Fruit fly (Drosophila melanogaster): ENCODE measurements around the gene CtsK1.
A peak's percentile ranks its signal among the peaks of the same experiment; 100 is the strongest.

The CtsK1 gene

DNA sequence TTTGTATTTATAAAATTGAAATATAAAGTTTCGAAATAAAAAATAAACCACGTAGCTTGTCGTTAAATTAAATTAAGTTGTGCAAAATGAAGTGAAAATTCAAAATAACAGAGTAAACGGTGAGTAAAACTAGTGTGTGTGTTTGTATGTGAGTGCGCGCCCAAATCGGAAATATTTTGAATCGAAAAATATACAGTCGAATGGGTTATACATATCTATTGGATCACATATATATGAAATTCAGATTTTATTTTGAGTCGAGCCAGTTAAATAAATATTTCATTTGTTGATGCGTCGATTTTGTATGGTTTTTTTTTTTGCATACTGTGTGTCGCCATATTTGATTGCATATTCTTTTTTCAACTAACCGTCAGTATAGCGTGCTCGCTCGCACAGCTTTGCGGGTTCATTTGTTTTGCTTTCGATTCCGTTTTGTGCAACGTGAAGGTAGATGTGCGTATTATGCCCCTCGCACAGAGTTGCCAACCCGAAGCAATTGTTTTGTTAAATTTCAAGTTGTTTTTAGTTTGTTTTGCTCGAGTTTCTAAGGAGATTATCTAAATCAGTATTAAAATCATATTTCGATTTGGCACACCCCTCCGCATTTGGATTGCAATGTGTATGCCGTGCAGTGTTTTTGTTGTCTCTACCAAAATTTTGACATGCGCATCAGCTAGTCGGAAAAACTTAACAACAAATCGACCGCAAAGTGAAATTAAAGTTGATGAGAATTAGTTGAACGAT, 9.4 kb downstream of the CtsK1 start (continued):
- TF ChIP-seq CG34422 (GFP tag; IDR thresholded peaks at IDR 0.05) (0 out of 3 replicates have a peak, but pooled peaks have one; percentile 14), Pdp1 (GFP tag; optimal IDR thresholded peaks at IDR 0.05) (peak in 1 of 2 experiments; percentile 44), CG2678 (tag; optimal IDR thresholded peaks at IDR 0.05) (peak; percentile 21), sug (tag; optimal IDR thresholded peaks at IDR 0.05) (peak; percentile 21), D19A (tag; optimal IDR thresholded peaks at IDR 0.05) (no peak), CG32532 (GFP tag; IDR thresholded peaks at IDR 0.05) (0 out of 2 replicates have a peak, but pooled peaks have one; percentile 5), CG7839 (tag; optimal IDR thresholded peaks at IDR 0.05) (peak; percentile 21), phol (tag; optimal IDR thresholded peaks at IDR 0.05) (peak; percentile 98), Sin3A (optimal IDR thresholded peaks at IDR 0.05) (peak; percentile 11), CG7271 (tag; optimal IDR thresholded peaks at IDR 0.05) (no peak), Drgx (GFP tag; IDR thresholded peaks at IDR 0.05) (0 out of 2 replicates have a peak, but pooled peaks have one; percentile 21), CG15479 (GFP tag; optimal IDR thresholded peaks at IDR 0.05) (peak; percentile 68), TFAM (GFP tag; optimal IDR thresholded peaks at IDR 0.05) (no peak), sens-2 (GFP tag; IDR thresholded peaks at IDR 0.05) (no peak), vvl (GFP tag; IDR thresholded peaks at IDR 0.05) (no peak), Neu2 (GFP tag; optimal IDR thresholded peaks at IDR 0.05; ENCODE audit: borderline replicate concordance) (peak; percentile 33), nom (GFP tag; optimal IDR thresholded peaks at IDR 0.05) (peak; percentile 37), pita (GFP tag; optimal IDR thresholded peaks at IDR 0.05) (no peak), CG11504 (tag; optimal IDR thresholded peaks at IDR 0.05) (peak; percentile 6), CG17912 (GFP tag; optimal IDR thresholded peaks at IDR 0.05) (no peak), B-H1 (GFP tag; IDR thresholded peaks at IDR 0.05) (no peak), CG7556 (GFP tag; optimal IDR thresholded peaks at IDR 0.05) (peak; percentile 20), CG15269 (tag; optimal IDR thresholded peaks at IDR 0.05) (peak; percentile 7), prd (optimal IDR thresholded peaks at IDR 0.05) (no peak), prd (GFP tag; IDR thresholded peaks at IDR 0.05) (0 out of 3 replicates have a peak, but pooled peaks have one; percentile 22), trem (tag; optimal IDR thresholded peaks at IDR 0.05) (peak; percentile 65), Sox100B (GFP tag; optimal IDR thresholded peaks at IDR 0.05) (peak; percentile 3), CG17359 (tag; optimal IDR thresholded peaks at IDR 0.05) (peak; percentile 26), CG2116 (GFP tag; optimal IDR thresholded peaks at IDR 0.05) (no peak), CG3281 (GFP tag; optimal IDR thresholded peaks at IDR 0.05) (peak; percentile 27), CG18262 (tag; optimal IDR thresholded peaks at IDR 0.05) (peak; percentile 18)

DNA sequence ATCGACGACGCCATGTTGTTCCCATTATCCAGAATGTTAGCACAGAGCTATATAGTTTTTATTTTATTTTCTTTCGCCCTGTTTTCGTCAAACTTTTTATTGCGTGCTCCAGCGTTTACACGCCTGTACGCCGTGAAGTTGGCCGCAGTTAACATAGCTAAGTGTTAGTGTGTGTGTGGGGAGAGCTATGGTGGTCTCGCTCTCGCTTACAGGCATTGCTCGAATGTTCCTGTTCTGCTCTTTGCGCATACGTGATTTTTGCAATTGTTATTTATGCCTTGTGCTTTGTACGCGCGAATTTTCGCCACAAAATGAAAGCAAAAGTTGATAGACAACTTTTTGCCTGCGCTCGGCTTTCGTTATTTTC, 10.0 kb downstream of the CtsK1 start:
- TF ChIP-seq Mad (GFP tag; optimal IDR thresholded peaks at IDR 0.05) (no peak), CG30403 (GFP tag; optimal IDR thresholded peaks at IDR 0.05) (no peak), Dbx (GFP tag; IDR thresholded peaks at IDR 0.05) (peak; percentile 61; the same call in 2 of the 3 replicates), Bgb (GFP tag; IDR thresholded peaks at IDR 0.05; ENCODE audit: partially characterized antibody) (0 out of 2 replicates have a peak, but pooled peaks have one; percentile 44), CG18011 (GFP tag; optimal IDR thresholded peaks at IDR 0.05) (no peak), Adf1 (GFP tag; IDR thresholded peaks at IDR 0.05) (peak; percentile 44; the same call in 1 of the 2 replicates), CG3838 (GFP tag; optimal IDR thresholded peaks at IDR 0.05) (no peak), NC2α (GFP tag; optimal IDR thresholded peaks at IDR 0.05) (no peak), crc (GFP tag; optimal IDR thresholded peaks at IDR 0.05) (no peak), CG2116 (GFP tag; optimal IDR thresholded peaks at IDR 0.05) (peak; percentile 17), CG13424 (tag; optimal IDR thresholded peaks at IDR 0.05) (no peak), CG3281 (GFP tag; optimal IDR thresholded peaks at IDR 0.05) (no peak), Dip3 (GFP tag; optimal IDR thresholded peaks at IDR 0.05) (no peak), CG4730 (GFP tag; IDR thresholded peaks at IDR 0.05) (no peak), oc (tag; optimal IDR thresholded peaks at IDR 0.05) (peak; percentile 12), sim (GFP tag; IDR thresholded peaks at IDR 0.05) (no peak), zen2 (GFP tag; IDR thresholded peaks at IDR 0.05; ENCODE audit: partially characterized antibody) (no peak), pnt (GFP tag; optimal IDR thresholded peaks at IDR 0.05) (no peak), mam (GFP tag; optimal IDR thresholded peaks at IDR 0.05) (no peak), ara (GFP tag; IDR thresholded peaks at IDR 0.05) (no peak), toy (GFP tag; IDR thresholded peaks at IDR 0.05) (no peak), Rx (GFP tag; IDR thresholded peaks at IDR 0.05) (no peak)

Measured in whole organism, embryonic.